Worm (Caenorhabditis elegans) whole organism, L4/young adult: ENCODE results near the gene scl-19.

Experiments
- W03F9.2 ChIP-seq: fragments of 150-350 bp; optimal IDR thresholded peaks from 2 replicates; lab custom pipeline; 2014; ENCODE audit warnings: missing biosample characterization, missing genetic modification characterization
- dao-5 ChIP-seq: sonication (generic microtip); optimal IDR thresholded peaks from 2 replicates; lab custom pipeline; 2016; ENCODE audit warnings: missing genotype, missing genetic modification characterization, moderate library complexity, missing compliant biosample characterization
- him-1 ChIP-seq: sonication (generic microtip); optimal IDR thresholded peaks from 2 replicates; lab custom pipeline; 2016; ENCODE audit warnings: missing genotype, missing genetic modification reagents, missing genetic modification characterization, missing compliant biosample characterization

DNA sequence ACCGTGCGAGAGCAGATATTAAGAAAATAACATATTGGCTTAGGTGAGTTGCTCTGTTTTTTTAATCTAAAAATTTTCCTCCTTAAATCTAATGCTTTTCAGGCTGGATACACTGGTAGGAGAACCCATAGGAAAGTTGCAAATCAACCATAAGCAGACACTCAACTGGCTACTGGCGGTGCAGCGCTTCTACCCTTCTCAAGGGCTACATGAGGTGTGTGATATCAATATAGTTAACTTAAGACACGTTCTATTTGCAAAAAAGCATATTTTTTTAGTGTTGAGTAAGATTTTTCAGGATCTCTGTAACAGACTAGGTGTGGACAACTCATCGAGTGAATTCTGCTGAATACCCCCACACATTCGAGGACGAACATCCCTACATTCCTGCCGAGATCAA, 23.8 kb upstream of the scl-19 start:
- TF ChIP-seq him-1: no peak
- no peak for TF ChIP-seq W03F9.2 (tag; lab: Kevin White, UChicago)
- no peak for TF ChIP-seq dao-5 (tag; lab: Kevin White, UChicago)
